Fruit fly (Drosophila melanogaster): Measurements from ENCODE around the gene CG14645.
A peak's percentile ranks its signal among the peaks of the same experiment; 100 is the strongest.

The CG14645 gene

dm6 chr3R:4340174-4340573 lies 5.3 kb downstream of the CG14645 start:
- peak; percentile 81 for TF ChIP-seq zen (tag; optimal IDR thresholded peaks at IDR 0.05)
- TF ChIP-seq Dek (tag; optimal IDR thresholded peaks at IDR 0.05): no peak
- TF ChIP-seq CkIIα-i1 (GFP tag; IDR thresholded peaks at IDR 0.05): no peak
- TF ChIP-seq D (optimal IDR thresholded peaks at IDR 0.05): peak; percentile 80
- TF ChIP-seq D (GFP tag; optimal IDR thresholded peaks at IDR 0.05): no peak
- TF ChIP-seq bsh (GFP tag; optimal IDR thresholded peaks at IDR 0.05): no peak
- no peak for TF ChIP-seq pfk (GFP tag; optimal IDR thresholded peaks at IDR 0.05)
- TF ChIP-seq sc (optimal IDR thresholded peaks at IDR 0.05): no peak
- no peak for TF ChIP-seq sc (GFP tag; optimal IDR thresholded peaks at IDR 0.05)
- TF ChIP-seq CG17361 (GFP tag; IDR thresholded peaks at IDR 0.05): no peak

dm6 chr3R:4341177-4341576 lies 6.3 kb downstream of the CG14645 start:
- TF ChIP-seq CG13123 (GFP tag; optimal IDR thresholded peaks at IDR 0.05) (no peak), Nf-YB (GFP tag; optimal IDR thresholded peaks at IDR 0.05) (peak; percentile 80), Ets65A (GFP tag) (peak; percentile 25), fd64A (GFP tag; optimal IDR thresholded peaks at IDR 0.05) (no peak), D (optimal IDR thresholded peaks at IDR 0.05) (peak; percentile 72), D (GFP tag; optimal IDR thresholded peaks at IDR 0.05) (no peak), croc (GFP tag; conservative IDR thresholded peaks at IDR 0.05) (no peak), CG1832 (GFP tag; optimal IDR thresholded peaks at IDR 0.05) (peak; percentile 28), Awh (GFP tag; IDR thresholded peaks at IDR 0.05) (no peak), knrl (GFP tag; IDR thresholded peaks at IDR 0.05; ENCODE audit: partially characterized antibody) (no peak), CG4282 (GFP tag; optimal IDR thresholded peaks at IDR 0.05) (no peak), ab (GFP tag; optimal IDR thresholded peaks at IDR 0.05) (no peak), ato (GFP tag; IDR thresholded peaks at IDR 0.05; ENCODE audit: partially characterized antibody) (no peak), cwo (GFP tag; optimal IDR thresholded peaks at IDR 0.05) (no peak), hkb (optimal IDR thresholded peaks at IDR 0.05) (no peak), hkb (GFP tag; IDR thresholded peaks at IDR 0.05) (0 out of 2 replicates have a peak, but pooled peaks have one; percentile 2), Gsc (GFP tag; IDR thresholded peaks at IDR 0.05) (no peak), Nf-YC (tag; optimal IDR thresholded peaks at IDR 0.05) (peak; percentile 76), zen (tag; optimal IDR thresholded peaks at IDR 0.05) (peak; percentile 71), CG10979 (tag; optimal IDR thresholded peaks at IDR 0.05) (no peak), Max (GFP tag; optimal IDR thresholded peaks at IDR 0.05) (no peak), seq (GFP tag; IDR thresholded peaks at IDR 0.05) (peak; percentile 92), Abd-B (GFP tag; optimal IDR thresholded peaks at IDR 0.05) (no peak), cg (GFP tag; optimal IDR thresholded peaks at IDR 0.05) (peak; percentile 17), bsh (GFP tag; optimal IDR thresholded peaks at IDR 0.05) (no peak), CG13775 (GFP tag; optimal IDR thresholded peaks at IDR 0.05) (no peak), CG15696 (tag; optimal IDR thresholded peaks at IDR 0.05) (no peak), Spps (tag; optimal IDR thresholded peaks at IDR 0.05) (no peak), twi (tag; optimal IDR thresholded peaks at IDR 0.05) (no peak), CG10321 (GFP tag; IDR thresholded peaks at IDR 0.05) (no peak), Ets97D (GFP tag; optimal IDR thresholded peaks at IDR 0.05) (no peak), pros (GFP tag; optimal IDR thresholded peaks at IDR 0.05) (peak; percentile 19), Taf1 (GFP tag; IDR thresholded peaks at IDR 0.05) (no peak)

- TF ChIP-seq pros (GFP tag; optimal IDR thresholded peaks at IDR 0.05) (peak; percentile 41), ewg (GFP tag; optimal IDR thresholded peaks at IDR 0.05) (peak; percentile 42), Dek (tag; optimal IDR thresholded peaks at IDR 0.05) (no peak), kni (GFP tag; optimal IDR thresholded peaks at IDR 0.05) (peak; percentile 34), CG13287 (GFP tag; IDR thresholded peaks at IDR 0.05; ENCODE audit: partially characterized antibody) (no peak), Deaf1 (tag; optimal IDR thresholded peaks at IDR 0.05) (peak; percentile 91), CG17568 (GFP tag; optimal IDR thresholded peaks at IDR 0.05) (no peak), seq (GFP tag; IDR thresholded peaks at IDR 0.05) (peak; percentile 93), lov (optimal IDR thresholded peaks at IDR 0.05) (no peak), lov (GFP tag; IDR thresholded peaks at IDR 0.05) (no peak), Tbp (GFP tag; optimal IDR thresholded peaks at IDR 0.05) (no peak), hkb (optimal IDR thresholded peaks at IDR 0.05) (no peak), hkb (GFP tag; IDR thresholded peaks at IDR 0.05) (peak; percentile 37; the same call in 1 of the 2 replicates), CG17829 (tag; optimal IDR thresholded peaks at IDR 0.05) (peak; percentile 5), dpn (GFP tag; optimal IDR thresholded peaks at IDR 0.05) (no peak), CG2678 (tag; optimal IDR thresholded peaks at IDR 0.05) (no peak)
Observed at dm6 chr3R:4346636-4347035, 11.7 kb downstream of the CG14645 start, which contains the start of gene hkb. hkb (minus strand) TSS chr3R:4346646.

Measured in whole organism, embryonic.